Fruit fly (Drosophila melanogaster) whole organism, embryonic: Measurements from ENCODE around the gene Glg1.

Experiments used
- B-H2 ChIP-seq: fragments of 200-800 bp; sonication (Bioruptor generic); optimal IDR thresholded peaks from 2 replicates; lab custom pipeline; 2018; ENCODE audit warnings: missing biosample characterization, mild to moderate bottlenecking, missing genetic modification characterization
- Blimp-1 ChIP-seq: fragments of 200-800 bp; sonication (Bioruptor generic); optimal IDR thresholded peaks from 3 replicates; lab custom pipeline; 2018; ENCODE audit warnings: missing biosample characterization, missing genetic modification characterization, mild to moderate bottlenecking, moderate library complexity, missing genetic modification reagents
- CG12071 ChIP-seq: fragments of 200-800 bp; sonication (Bioruptor generic); optimal IDR thresholded peaks from 3 replicates; lab custom pipeline; 2018; ENCODE audit warnings: missing biosample characterization, mild to moderate bottlenecking, missing genetic modification characterization
- CG12104 ChIP-seq: fragments of 200-800 bp; sonication (Bioruptor generic); optimal IDR thresholded peaks from 3 replicates; lab custom pipeline; 2016; ENCODE audit warnings: missing biosample characterization, missing genetic modification characterization
- CG12942 ChIP-seq: fragments of 200-800 bp; sonication (Bioruptor generic); optimal IDR thresholded peaks from 3 replicates; lab custom pipeline; 2016; ENCODE audit warnings: missing biosample characterization, missing genetic modification characterization
- CG14441 ChIP-seq: fragments of 200-800 bp; sonication (Bioruptor generic); IDR thresholded peaks from 2 replicates; pipeline ENCODE4 v1.3.6; 2022; ENCODE audit warnings: missing biosample characterization, missing genetic modification characterization
- CG14860 ChIP-seq: fragments of 200-800 bp; sonication (Bioruptor generic); IDR thresholded peaks from 3 replicates; pipeline ENCODE4 v1.3.6; 2022; ENCODE audit warnings: missing biosample characterization, missing genetic modification characterization; ENCODE audit not compliant: partially characterized antibody
- CG17829 ChIP-seq: fragments of 200-800 bp; optimal IDR thresholded peaks from 2 replicates; lab custom pipeline; 2019; ENCODE audit warnings: missing biosample characterization, mild to moderate bottlenecking, missing genetic modification characterization, moderate library complexity
- CG18619 ChIP-seq: fragments of 200-800 bp; sonication (Bioruptor generic); optimal IDR thresholded peaks from 3 replicates; lab custom pipeline; 2017; ENCODE audit warnings: missing biosample characterization, mild to moderate bottlenecking, missing genetic modification characterization
- CG34422 ChIP-seq: fragments of 200-800 bp; sonication (Bioruptor generic); IDR thresholded peaks from 3 replicates; pipeline ENCODE4 v1.3.6; 2022; ENCODE audit warnings: missing biosample characterization, missing genetic modification characterization
- CG5245 ChIP-seq: fragments of 200-800 bp; sonication (Bioruptor generic); optimal IDR thresholded peaks from 3 replicates; lab custom pipeline; 2016; ENCODE audit warnings: missing biosample characterization, missing genetic modification characterization
- CG7271 ChIP-seq: fragments of 200-800 bp; sonication (Bioruptor generic); optimal IDR thresholded peaks from 2 replicates; lab custom pipeline; 2018; ENCODE audit warnings: missing biosample characterization, mild to moderate bottlenecking, missing genetic modification characterization, moderate library complexity
- CG8290 ChIP-seq, 3 experiments: fragments of 200-800 bp; sonication (Bioruptor generic); optimal IDR thresholded peaks; 2 replicates each; lab custom pipeline; 2016 to 2019; ENCODE audit warnings: missing biosample characterization in 3 of 3, missing genetic modification characterization in 3 of 3, mild to moderate bottlenecking in 2 of 3, moderate library complexity in 1 of 3
- CG8359 ChIP-seq: fragments of 200-800 bp; sonication (Bioruptor generic); optimal IDR thresholded peaks from 2 replicates; lab custom pipeline; 2017; ENCODE audit warnings: missing biosample characterization, mild to moderate bottlenecking, missing genetic modification characterization, borderline replicate concordance
- Camta ChIP-seq: fragments of 200-800 bp; sonication (Bioruptor generic); optimal IDR thresholded peaks from 2 replicates; lab custom pipeline; 2016; ENCODE audit warnings: missing biosample characterization, missing genetic modification characterization
- Dip3 ChIP-seq: fragments of 200-800 bp; sonication (Bioruptor generic); optimal IDR thresholded peaks from 3 replicates; lab custom pipeline; 2016; ENCODE audit warnings: missing biosample characterization, missing genetic modification characterization
- HLH3B ChIP-seq: fragments of 200-800 bp; sonication (Bioruptor generic); IDR thresholded peaks from 2 replicates; pipeline ENCODE4 v1.3.6; 2022; ENCODE audit warnings: missing biosample characterization, missing genetic modification characterization
- Hand ChIP-seq: fragments of 200-800 bp; sonication (Bioruptor generic); optimal IDR thresholded peaks from 2 replicates; lab custom pipeline; 2017; ENCODE audit warnings: mild to moderate bottlenecking, missing biosample characterization, missing genetic modification reagents, missing genetic modification characterization
- Hr39 ChIP-seq: fragments of >200 bp; optimal IDR thresholded peaks from 2 replicates; lab custom pipeline; 2017
- Hr51 ChIP-seq, 2 experiments: fragments of 200-800 bp; sonication (Bioruptor generic); optimal IDR thresholded peaks; 2 replicates in 1 of 2; 3 replicates in 1 of 2; lab custom pipeline; 2016 to 2018; ENCODE audit warnings: missing biosample characterization in 2 of 2, missing genetic modification characterization in 2 of 2, mild to moderate bottlenecking in 1 of 2, moderate library complexity in 1 of 2
- Hr78 ChIP-seq, 2 experiments: fragments of 200-800 bp in 1 of 2; fragments of >200 bp in 1 of 2; sonication (Bioruptor generic) in 1 of 2; optimal IDR thresholded peaks; 2 replicates each; lab custom pipeline; 2017 to 2019; ENCODE audit warnings: missing biosample characterization in 2 of 2, missing genetic modification characterization in 2 of 2, mild to moderate bottlenecking in 1 of 2, moderate library complexity in 1 of 2
- NC2α ChIP-seq: fragments of 200-800 bp; sonication (Bioruptor generic); optimal IDR thresholded peaks from 2 replicates; lab custom pipeline; 2016; ENCODE audit warnings: missing biosample characterization, missing genetic modification characterization
- NK7.1 ChIP-seq: fragments of 200-800 bp; sonication (Bioruptor generic); optimal IDR thresholded peaks from 3 replicates; lab custom pipeline; 2016; ENCODE audit warnings: missing biosample characterization, missing genetic modification characterization
- Ssrp ChIP-seq: fragments of 200-800 bp; sonication (Bioruptor generic); optimal IDR thresholded peaks from 2 replicates; lab custom pipeline; 2018; ENCODE audit warnings: missing biosample characterization, mild to moderate bottlenecking, missing genetic modification characterization, moderate library complexity
- ac ChIP-seq: fragments of 200-800 bp; sonication (Bioruptor generic); optimal IDR thresholded peaks from 3 replicates; lab custom pipeline; 2017; ENCODE audit warnings: missing biosample characterization, mild to moderate bottlenecking, missing genetic modification characterization
- amos ChIP-seq: fragments of 200-800 bp; sonication (Bioruptor generic); IDR thresholded peaks from 2 replicates; pipeline ENCODE4 v1.3.6; 2022; ENCODE audit warnings: missing biosample characterization, missing genetic modification characterization; ENCODE audit not compliant: partially characterized antibody
- ash1 ChIP-seq: fragments of 200-800 bp; sonication (Bioruptor generic); optimal IDR thresholded peaks from 2 replicates; lab custom pipeline; 2018; ENCODE audit warnings: missing biosample characterization, mild to moderate bottlenecking, missing genetic modification characterization
- bab2 ChIP-seq: fragments of 200-800 bp; sonication (Bioruptor generic); optimal IDR thresholded peaks from 2 replicates; lab custom pipeline; 2016; ENCODE audit warnings: missing biosample characterization, missing genetic modification characterization
- chn ChIP-seq: fragments of 200-800 bp; sonication (Bioruptor generic); optimal IDR thresholded peaks from 2 replicates; lab custom pipeline; 2016; ENCODE audit warnings: missing biosample characterization, missing genetic modification characterization
- crp ChIP-seq, 2 experiments: fragments of 200-800 bp; sonication (Bioruptor generic); optimal IDR thresholded peaks; 2 replicates in 1 of 2; 3 replicates in 1 of 2; lab custom pipeline; 2017; ENCODE audit warnings: missing biosample characterization in 2 of 2, missing genetic modification characterization in 2 of 2, mild to moderate bottlenecking in 1 of 2, moderate library complexity in 1 of 2
- dysf ChIP-seq: fragments of 200-800 bp; sonication (Bioruptor generic); IDR thresholded peaks from 3 replicates; pipeline ENCODE4 v1.3.6; 2022; ENCODE audit warnings: missing biosample characterization, missing genetic modification characterization
- gce ChIP-seq: fragments of 200-800 bp; sonication (Bioruptor generic); IDR thresholded peaks from 3 replicates; pipeline ENCODE4 v1.3.6; 2022; ENCODE audit warnings: missing biosample characterization, missing genetic modification characterization
- gem ChIP-seq: fragments of 200-800 bp; sonication (Bioruptor generic); optimal IDR thresholded peaks from 2 replicates; lab custom pipeline; 2019; ENCODE audit warnings: missing biosample characterization, mild to moderate bottlenecking, missing genetic modification characterization, moderate library complexity
- gfzf ChIP-seq: fragments of 200-800 bp; sonication (Bioruptor generic); optimal IDR thresholded peaks from 2 replicates; lab custom pipeline; 2016; ENCODE audit warnings: missing biosample characterization, mild to moderate bottlenecking, missing genetic modification characterization, moderate library complexity
- gro ChIP-seq: fragments of 200-800 bp; sonication (Bioruptor generic); optimal IDR thresholded peaks from 2 replicates; lab custom pipeline; 2016; ENCODE audit warnings: missing biosample characterization, missing genetic modification characterization
- jing ChIP-seq: fragments of 200-800 bp; sonication (Bioruptor generic); optimal IDR thresholded peaks from 2 replicates; lab custom pipeline; 2018; ENCODE audit warnings: missing biosample characterization, mild to moderate bottlenecking, missing genetic modification characterization
- kay ChIP-seq: fragments of 200-800 bp; sonication (Bioruptor generic); optimal IDR thresholded peaks from 2 replicates; lab custom pipeline; 2016; ENCODE audit warnings: missing biosample characterization, missing genetic modification characterization
- luna ChIP-seq: fragments of 200-800 bp; sonication (Bioruptor generic); optimal IDR thresholded peaks from 2 replicates; lab custom pipeline; 2016; ENCODE audit warnings: missing biosample characterization, missing genetic modification characterization
- peb ChIP-seq: fragments of 200-800 bp; sonication (Bioruptor generic); IDR thresholded peaks from 2 replicates; pipeline ENCODE4 v1.3.6; 2022; ENCODE audit warnings: missing biosample characterization, missing genetic modification characterization
- pita ChIP-seq: fragments of 200-800 bp; sonication (Bioruptor generic); optimal IDR thresholded peaks from 2 replicates; lab custom pipeline; 2017; ENCODE audit warnings: missing biosample characterization, mild to moderate bottlenecking, missing genetic modification characterization
- run ChIP-seq: fragments of 200-800 bp; sonication (Bioruptor generic); optimal IDR thresholded peaks from 3 replicates; lab custom pipeline; 2018; ENCODE audit warnings: missing biosample characterization, mild to moderate bottlenecking, missing genetic modification characterization
- slbo ChIP-seq: fragments of 200-800 bp; sonication (Bioruptor generic); IDR thresholded peaks from 2 replicates; pipeline ENCODE4 v1.3.6; 2022; ENCODE audit warnings: missing biosample characterization, missing genetic modification characterization
- so ChIP-seq: fragments of 200-800 bp; sonication (Bioruptor generic); IDR thresholded peaks from 3 replicates; pipeline ENCODE4 v1.3.6; 2022; ENCODE audit warnings: missing biosample characterization, missing genetic modification characterization
- ssp ChIP-seq: fragments of 200-800 bp; sonication (Bioruptor generic); IDR thresholded peaks from 2 replicates; pipeline ENCODE4 v1.3.6; 2022; ENCODE audit warnings: missing biosample characterization, missing genetic modification characterization
- trem ChIP-seq: fragments of 200-800 bp; optimal IDR thresholded peaks from 3 replicates; lab custom pipeline; 2019; ENCODE audit warnings: missing biosample characterization, mild to moderate bottlenecking, missing genetic modification characterization, moderate library complexity
- tup ChIP-seq: fragments of 200-800 bp; sonication (Bioruptor generic); optimal IDR thresholded peaks from 2 replicates; lab custom pipeline; 2016; ENCODE audit warnings: missing biosample characterization, mild to moderate bottlenecking, missing genetic modification characterization, moderate library complexity
- twi ChIP-seq: fragments of 200-800 bp; optimal IDR thresholded peaks from 2 replicates; lab custom pipeline; 2019; ENCODE audit warnings: missing biosample characterization, mild to moderate bottlenecking, missing genetic modification characterization, moderate library complexity
- wor ChIP-seq: fragments of 200-800 bp; sonication (Bioruptor generic); IDR thresholded peaks from 2 replicates; pipeline ENCODE4 v1.3.6; 2022; ENCODE audit warnings: missing biosample characterization, missing genetic modification characterization

Glg1 gene

DNA sequence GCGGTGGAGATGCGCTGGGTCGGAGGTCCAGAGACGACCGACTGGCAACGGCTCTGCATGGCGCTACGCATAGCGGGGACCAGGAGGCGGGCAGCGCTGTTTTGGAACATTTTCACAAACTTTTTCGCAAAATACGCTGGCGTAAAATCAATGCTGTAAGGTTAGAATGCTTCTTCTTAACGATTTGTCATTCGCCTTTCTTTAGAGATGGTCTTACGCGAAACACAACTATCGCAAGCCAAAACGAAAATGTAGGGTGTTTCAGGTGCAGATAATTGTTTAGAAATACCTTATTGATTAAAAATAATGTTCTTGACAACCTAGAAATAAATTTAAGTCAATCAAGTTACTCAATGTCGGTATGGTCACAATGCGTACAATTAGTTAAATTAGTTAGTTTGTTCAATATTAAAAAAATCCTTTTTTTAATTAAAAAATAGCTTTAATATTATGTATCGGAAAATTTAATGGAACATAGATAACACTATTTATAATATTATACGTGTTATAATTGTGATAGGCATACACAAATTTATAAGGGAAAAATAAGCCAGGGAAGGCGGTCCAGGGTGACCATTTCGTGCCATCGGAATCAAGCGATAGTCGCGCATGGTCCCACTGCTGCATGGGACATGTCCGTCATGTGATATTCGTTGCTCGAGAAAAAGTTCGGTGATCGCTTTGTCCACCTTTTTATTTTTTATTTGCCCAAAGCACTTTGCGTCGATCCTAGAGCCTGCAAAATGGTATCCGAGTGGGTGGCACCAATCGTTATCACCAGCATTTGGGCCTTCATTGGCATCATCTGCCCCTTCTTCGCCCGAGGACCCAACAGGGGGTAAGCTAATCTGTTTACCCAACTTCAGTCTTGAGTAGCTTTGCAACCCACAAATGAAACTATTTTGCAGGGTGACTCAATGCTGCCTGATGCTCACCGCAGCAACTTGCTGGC, 32.2 kb upstream of the Glg1 start, which contains the start of the genes COX8 and VhaM9.7-b (continued):
- TF ChIP-seq so (GFP tag; lab: Robert Waterston, UW) (no peak), kay (GFP tag; lab: Kevin White, UChicago) (peak; percentile 20), CG14441 (GFP tag; lab: Robert Waterston, UW) (peak; percentile 55; the same call in 1 of the 2 replicates), pita (GFP tag; lab: Kevin White, UChicago) (no peak), jing (GFP tag; lab: Kevin White, UChicago) (no peak), CG12104 (GFP tag; lab: Kevin White, UChicago) (peak; percentile 41), Hr51 (GFP tag; optimal IDR thresholded peaks at IDR 0.05; lab: Kevin White, UChicago) (peak in 1 of 2 experiments; percentile 30), ash1 (GFP tag; lab: Kevin White, UChicago) (no peak), CG12942 (GFP tag; lab: Kevin White, UChicago) (peak; percentile 34), chn (GFP tag; lab: Kevin White, UChicago) (peak; percentile 55), tup (no peak), bab2 (GFP tag; lab: Kevin White, UChicago) (peak; percentile 49), gce (no peak), CG7271 (tag; lab: Kevin White, UChicago) (no peak), peb (no peak), Hr39 (lab: Kevin White, UChicago) (no peak), CG34422 (GFP tag; lab: Robert Waterston, UW) (peak; percentile 66), CG8359 (GFP tag; lab: Kevin White, UChicago) (no peak), Dip3 (peak; percentile 13), Ssrp (tag; lab: Kevin White, UChicago) (peak; percentile 71), slbo (GFP tag; lab: Robert Waterston, UW) (peak; percentile 80), CG18619 (GFP tag; lab: Kevin White, UChicago) (peak; percentile 40), Camta (peak; percentile 36), HLH3B (GFP tag; lab: Robert Waterston, UW) (peak; percentile 70), luna (GFP tag; lab: Kevin White, UChicago) (peak; percentile 1), crp (GFP tag; optimal IDR thresholded peaks at IDR 0.05; lab: Kevin White, UChicago) (peak in 1 of 2 experiments; percentile 58), gem (tag; lab: Kevin White, UChicago) (no peak), wor (GFP tag; lab: Robert Waterston, UW) (no peak), NC2α (GFP tag; lab: Kevin White, UChicago) (no peak), run (no peak), Hr78 (GFP tag; optimal IDR thresholded peaks at IDR 0.05; lab: Kevin White, UChicago) (no peak), CG17829 (tag; lab: Kevin White, UChicago) (peak; percentile 40), CG14860 (GFP tag; lab: Robert Waterston, UW) (peak; percentile 61; the same call in 1 of the 3 replicates), dysf (0 out of 3 replicates have a peak, but pooled peaks have one; percentile 57), CG12071 (GFP tag; lab: Kevin White, UChicago) (no peak), CG5245 (no peak), B-H2 (GFP tag; lab: Kevin White, UChicago) (peak; percentile 67), ssp (GFP tag; lab: Robert Waterston, UW) (peak; percentile 45), Hand (GFP tag; lab: Kevin White, UChicago) (no peak), NK7.1 (GFP tag; lab: Kevin White, UChicago) (no peak), Blimp-1 (GFP tag; lab: Kevin White, UChicago) (no peak), CG8290 (GFP tag; optimal IDR thresholded peaks at IDR 0.05; lab: Kevin White, UChicago) (peak; percentile 42), CG8290 (tag; optimal IDR thresholded peaks at IDR 0.05; lab: Kevin White, UChicago) (peak; percentile 51 to 86), twi (tag; lab: Kevin White, UChicago) (no peak), gro (GFP tag; lab: Kevin White, UChicago) (no peak), ac (GFP tag; lab: Kevin White, UChicago) (no peak), gfzf (GFP tag; lab: Kevin White, UChicago) (peak; percentile 69), amos (GFP tag; lab: Robert Waterston, UW) (peak; percentile 72), trem (tag; lab: Kevin White, UChicago) (peak; percentile 40)
